Fruit fly (Drosophila melanogaster) S2 (cell line): Measurements from ENCODE around the gene CG12099.

ENCODE experiments used
- CG8478 ChIP-seq: fragments of >200 bp; optimal IDR thresholded peaks from 2 replicates; lab custom pipeline; 2018
- CTCF ChIP-seq, 2 experiments: fragments of >200 bp; optimal IDR thresholded peaks; 2 replicates each; lab custom pipeline; 2018

dm6 chr3L:1549634-1550071 is 8.6 kb downstream of the CG12099 start:
- no peak for TF ChIP-seq CTCF (optimal IDR thresholded peaks at IDR 0.05; lab: Kevin White, UChicago)
- TF ChIP-seq CG8478 (lab: Kevin White, UChicago) = no peak
